Worm (Caenorhabditis elegans) whole organism, L4 larva: ENCODE measurements around the gene vnut-1.

Experiments used
- aly-2 ChIP-seq: sonication (generic microtip); optimal IDR thresholded peaks from 2 replicates; lab custom pipeline; 2018; ENCODE audit warnings: missing biosample characterization, missing genetic modification characterization
- ceh-62 ChIP-seq: sonication (generic microtip); optimal IDR thresholded peaks from 2 replicates; lab custom pipeline; 2017; ENCODE audit warnings: missing biosample characterization, missing genetic modification characterization
- egl-27 ChIP-seq: sonication (generic microtip); optimal IDR thresholded peaks from 3 replicates; lab custom pipeline; 2017; ENCODE audit warnings: missing biosample characterization, missing genetic modification reagents, missing genetic modification characterization
- hlh-30 ChIP-seq: sonication (generic microtip); optimal IDR thresholded peaks from 2 replicates; lab custom pipeline; 2017; ENCODE audit warnings: antibody characterized with exemption, mild to moderate bottlenecking, missing genetic modification characterization, missing compliant biosample characterization; ENCODE audit not compliant: insufficient read depth
- lin-15B ChIP-seq: fragments of 150-350 bp; sonication (generic microtip); optimal IDR thresholded peaks from 3 replicates; lab custom pipeline; 2014; ENCODE audit warnings: missing biosample characterization, missing genetic modification characterization
- lir-3 ChIP-seq: sonication (generic microtip); optimal IDR thresholded peaks from 2 replicates; lab custom pipeline; 2016; ENCODE audit warnings: mild to moderate bottlenecking, missing genetic modification characterization, missing compliant biosample characterization
- lsy-2 ChIP-seq, 2 experiments: fragments of 150-350 bp in 1 of 2; sonication (generic microtip) in 1 of 2; optimal IDR thresholded peaks; 2 replicates each; lab custom pipeline; 2014 to 2017; ENCODE audit warnings: missing biosample characterization in 2 of 2, missing genetic modification characterization in 2 of 2
- nhr-11 ChIP-seq: fragments of 150-350 bp; optimal IDR thresholded peaks from 2 replicates; lab custom pipeline; 2014; ENCODE audit warnings: missing biosample characterization, missing genetic modification characterization
- skn-1 ChIP-seq: fragments of 150-350 bp; optimal IDR thresholded peaks from 2 replicates; lab custom pipeline; 2014; ENCODE audit warnings: missing biosample characterization, missing genetic modification characterization
- snpc-1.2 ChIP-seq: fragments of 200-800 bp; sonication (Bioruptor generic); IDR thresholded peaks from 2 replicates; pipeline ENCODE4 v1.3.6; 2022; ENCODE audit warnings: missing genetic modification reagents, missing genetic modification characterization, missing compliant biosample characterization
- unc-62 ChIP-seq, 3 experiments: fragments of 150-350 bp in 1 of 3; sonication (generic microtip); optimal IDR thresholded peaks in 2 of 3; peaks in 1 of 3; 1 replicate in 1 of 3; 2 replicates in 2 of 3; lab custom pipeline; 2014 to 2017; ENCODE audit warnings: missing biosample characterization in 3 of 3, missing genetic modification characterization in 3 of 3, missing genetic modification reagents in 3 of 3, missing genotype in 1 of 3
- ztf-11 ChIP-seq: fragments of 150-350 bp; optimal IDR thresholded peaks from 2 replicates; lab custom pipeline; 2014; ENCODE audit warnings: missing biosample characterization, missing genetic modification characterization

DNA sequence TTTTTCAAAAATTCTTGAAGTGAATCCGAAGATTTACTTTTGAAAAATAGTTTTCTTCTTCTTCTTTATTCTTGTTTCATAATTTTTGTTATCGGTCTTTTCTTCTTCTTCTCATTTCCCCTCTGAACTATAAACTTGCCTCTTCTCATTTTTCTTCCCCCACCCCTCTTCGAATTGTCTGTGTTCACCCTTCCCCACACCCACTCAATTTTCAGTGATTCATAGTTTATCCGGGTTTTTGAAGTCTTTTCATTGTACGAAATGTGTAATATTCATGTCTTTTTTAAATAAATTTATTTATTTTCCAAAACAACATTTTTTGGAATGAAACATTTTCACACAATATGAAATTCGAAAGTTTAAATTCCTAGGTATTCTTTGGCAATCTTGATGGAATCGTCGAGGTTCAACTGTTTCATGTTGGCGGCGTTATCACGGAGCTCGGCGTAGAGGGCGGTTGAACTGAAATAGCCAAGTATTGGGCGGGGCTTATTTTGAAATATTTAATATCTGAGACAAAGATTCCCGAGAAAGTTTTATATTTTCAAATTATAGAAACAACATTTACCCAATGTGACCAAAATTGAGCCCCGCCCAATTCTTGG lies 3.1 kb downstream of the vnut-1 start:
- no peak for TF ChIP-seq ztf-11 (tag; lab: Kevin White, UChicago)
- no peak for TF ChIP-seq lsy-2 (tag; optimal IDR thresholded peaks at IDR 0.05; lab: Kevin White, UChicago)
- TF ChIP-seq aly-2 (tag; lab: Kevin White, UChicago): no peak
- no peak for TF ChIP-seq unc-62 (GFP tag; optimal IDR thresholded peaks at IDR 0.05 in 1 of 2; lab: Kevin White, UChicago)
- TF ChIP-seq unc-62 (tag; optimal IDR thresholded peaks at IDR 0.05; lab: Kevin White, UChicago): no peak
- no peak for TF ChIP-seq nhr-11 (tag; lab: Kevin White, UChicago)
- TF ChIP-seq skn-1 (tag; lab: Kevin White, UChicago): no peak
- no peak for TF ChIP-seq hlh-30 (tag; lab: Kevin White, UChicago)
- no peak for TF ChIP-seq ceh-62
- no peak for TF ChIP-seq lir-3 (tag; lab: Kevin White, UChicago)
- TF ChIP-seq snpc-1.2 (GFP tag; lab: Robert Waterston, UW): no peak
- no peak for TF ChIP-seq egl-27 (tag; lab: Kevin White, UChicago)
- no peak for TF ChIP-seq lin-15B (tag; lab: Kevin White, UChicago)
